Worm (Caenorhabditis elegans): ENCODE results near the gene Y39G8B.10.

DNA sequence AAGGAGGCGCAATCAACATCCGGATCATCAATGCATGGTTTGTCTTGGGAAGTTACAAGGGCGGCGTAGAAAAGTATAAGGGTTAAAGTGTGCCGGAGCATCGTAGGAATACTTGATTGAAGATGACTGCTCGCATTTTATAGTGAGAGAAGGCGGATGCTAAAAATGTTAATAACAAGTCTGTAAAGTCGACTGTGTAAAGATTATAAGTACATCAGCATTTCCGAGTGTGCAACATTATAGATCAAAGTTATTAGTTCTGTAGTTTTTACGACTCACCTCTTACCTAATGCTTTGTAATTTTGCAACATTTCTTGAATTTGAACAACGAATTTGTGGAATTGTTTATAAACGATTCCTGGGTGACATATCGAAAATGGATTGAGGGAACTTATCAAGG is 12.0 kb upstream of the Y39G8B.10 start, which contains the start of gene Y39G8B.7:
- no peak for TF ChIP-seq unc-62 (GFP tag; optimal IDR thresholded peaks at IDR 0.05)
- no peak for TF ChIP-seq drap-1 (GFP tag; optimal IDR thresholded peaks at IDR 0.05)
- no peak for TF ChIP-seq unc-39 (tag; optimal IDR thresholded peaks at IDR 0.05)
- TF ChIP-seq nhr-237 (tag; optimal IDR thresholded peaks at IDR 0.05) = no peak
- no peak for TF ChIP-seq unc-120 (tag; optimal IDR thresholded peaks at IDR 0.05; ENCODE audit: poor library complexity, severe bottlenecking)
- no peak for TF ChIP-seq cnd-1 (tag; optimal IDR thresholded peaks at IDR 0.05)
- TF ChIP-seq mep-1 (tag; optimal IDR thresholded peaks at IDR 0.05) = no peak
- no peak for TF ChIP-seq zip-8 (tag; optimal IDR thresholded peaks at IDR 0.05)
- TF ChIP-seq ztf-11 (tag; optimal IDR thresholded peaks at IDR 0.05) = no peak
- no peak for TF ChIP-seq ceh-39 (tag; optimal IDR thresholded peaks at IDR 0.05)
- no peak for TF ChIP-seq tbx-8 (GFP tag; optimal IDR thresholded peaks at IDR 0.05)

Data from whole organism, mixed stage, embryonic.